Fruit fly (Drosophila melanogaster) whole organism, embryonic: ENCODE data around the gene CG34451.

ENCODE experiments used
- Bdp1 ChIP-seq: fragments of 200-800 bp; sonication (Bioruptor generic); optimal IDR thresholded peaks from 3 replicates; lab custom pipeline; 2016; ENCODE audit warnings: missing biosample characterization, missing genetic modification characterization
- Bgb ChIP-seq: fragments of 200-800 bp; sonication (Bioruptor generic); IDR thresholded peaks from 2 replicates; pipeline ENCODE4 v1.3.6; 2022; ENCODE audit warnings: missing biosample characterization, missing genetic modification characterization; ENCODE audit not compliant: partially characterized antibody
- CG12071 ChIP-seq: fragments of 200-800 bp; sonication (Bioruptor generic); optimal IDR thresholded peaks from 3 replicates; lab custom pipeline; 2018; ENCODE audit warnings: missing biosample characterization, mild to moderate bottlenecking, missing genetic modification characterization
- CG2116 ChIP-seq: fragments of 200-800 bp; sonication (Bioruptor generic); optimal IDR thresholded peaks from 3 replicates; lab custom pipeline; 2018; ENCODE audit warnings: missing biosample characterization, mild to moderate bottlenecking, missing genetic modification characterization
- CG2202 ChIP-seq: fragments of 200-800 bp; sonication (Bioruptor generic); optimal IDR thresholded peaks from 2 replicates; lab custom pipeline; 2018; ENCODE audit warnings: missing biosample characterization, mild to moderate bottlenecking, missing genetic modification characterization
- CG31388 ChIP-seq: fragments of 200-800 bp; sonication (Bioruptor generic); optimal IDR thresholded peaks from 2 replicates; lab custom pipeline; 2016; ENCODE audit warnings: missing biosample characterization, missing genetic modification characterization
- CG3281 ChIP-seq: fragments of 200-800 bp; sonication (Bioruptor generic); optimal IDR thresholded peaks from 3 replicates; lab custom pipeline; 2017; ENCODE audit warnings: missing biosample characterization, mild to moderate bottlenecking, missing genetic modification characterization
- CG3407 ChIP-seq: fragments of 200-800 bp; sonication (Bioruptor generic); optimal IDR thresholded peaks from 2 replicates; lab custom pipeline; 2018; ENCODE audit warnings: missing biosample characterization, mild to moderate bottlenecking, missing genetic modification characterization
- CG3838 ChIP-seq: fragments of 200-800 bp; sonication (Bioruptor generic); optimal IDR thresholded peaks from 3 replicates; lab custom pipeline; 2016; ENCODE audit warnings: missing biosample characterization, missing genetic modification characterization
- CG6683 ChIP-seq: fragments of 200-800 bp; sonication (Bioruptor generic); optimal IDR thresholded peaks from 2 replicates; lab custom pipeline; 2017; ENCODE audit warnings: missing biosample characterization, mild to moderate bottlenecking, missing genetic modification characterization, missing genetic modification reagents
- CG7556 ChIP-seq: fragments of 200-800 bp; sonication (Bioruptor generic); optimal IDR thresholded peaks from 2 replicates; lab custom pipeline; 2017; ENCODE audit warnings: missing biosample characterization, mild to moderate bottlenecking, missing genetic modification characterization
- D ChIP-seq, 2 experiments: fragments of 200-800 bp in 1 of 2; fragments of >200 bp in 1 of 2; sonication (Bioruptor generic) in 1 of 2; optimal IDR thresholded peaks; 2 replicates in 1 of 2; 3 replicates in 1 of 2; lab custom pipeline; 2017; ENCODE audit warnings: mild to moderate bottlenecking in 1 of 2, missing biosample characterization in 1 of 2, missing genetic modification characterization in 1 of 2, missing genetic modification reagents in 1 of 2
- D19B ChIP-seq: fragments of 200-800 bp; sonication (Bioruptor generic); optimal IDR thresholded peaks from 2 replicates; lab custom pipeline; 2017; ENCODE audit warnings: missing biosample characterization, mild to moderate bottlenecking, missing genetic modification characterization
- Ets65A ChIP-seq: fragments of 200-800 bp; sonication (Bioruptor generic); peaks from one replicate; lab custom pipeline; 2016; ENCODE audit warnings: missing biosample characterization, missing genetic modification characterization
- Optix ChIP-seq: fragments of 200-800 bp; sonication (Bioruptor generic); IDR thresholded peaks from 3 replicates; pipeline ENCODE4 v1.3.6; 2022; ENCODE audit warnings: missing biosample characterization, missing genetic modification characterization
- Ravus ChIP-seq: fragments of 200-800 bp; sonication (Bioruptor generic); IDR thresholded peaks from 2 replicates; pipeline ENCODE4 v1.3.6; 2022; ENCODE audit warnings: missing biosample characterization, missing genetic modification characterization
- Scr ChIP-seq: fragments of 200-800 bp; sonication (Bioruptor generic); IDR thresholded peaks from 2 replicates; pipeline ENCODE4 v1.3.6; 2022; ENCODE audit warnings: missing biosample characterization, missing genetic modification characterization; ENCODE audit not compliant: partially characterized antibody
- Usf ChIP-seq: fragments of 200-800 bp; sonication (Bioruptor generic); optimal IDR thresholded peaks from 2 replicates; lab custom pipeline; 2017; ENCODE audit warnings: missing genotype, missing biosample characterization, missing genetic modification characterization
- btn ChIP-seq: fragments of 200-800 bp; sonication (Bioruptor generic); optimal IDR thresholded peaks from 2 replicates; lab custom pipeline; 2016; ENCODE audit warnings: missing biosample characterization, missing genetic modification characterization
- dpn ChIP-seq, 2 experiments: fragments of 200-800 bp; sonication (Bioruptor generic); optimal IDR thresholded peaks; 3 replicates each; lab custom pipeline; 2016; ENCODE audit warnings: missing biosample characterization in 2 of 2, missing genetic modification characterization in 2 of 2
- emc ChIP-seq: fragments of 200-800 bp; sonication (Bioruptor generic); optimal IDR thresholded peaks from 2 replicates; lab custom pipeline; 2016; ENCODE audit warnings: missing biosample characterization, missing genetic modification characterization
- gfzf ChIP-seq: fragments of 200-800 bp; sonication (Bioruptor generic); optimal IDR thresholded peaks from 2 replicates; lab custom pipeline; 2016; ENCODE audit warnings: missing biosample characterization, mild to moderate bottlenecking, missing genetic modification characterization, moderate library complexity
- mam ChIP-seq: fragments of 200-800 bp; sonication (Bioruptor generic); optimal IDR thresholded peaks from 3 replicates; lab custom pipeline; 2016; ENCODE audit warnings: missing biosample characterization, missing genetic modification characterization
- nmo ChIP-seq: fragments of 200-800 bp; sonication (Bioruptor generic); optimal IDR thresholded peaks from 2 replicates; lab custom pipeline; 2018; ENCODE audit warnings: missing biosample characterization, mild to moderate bottlenecking, missing genetic modification characterization, moderate library complexity
- p53 ChIP-seq: fragments of 200-800 bp; sonication (Bioruptor generic); optimal IDR thresholded peaks from 2 replicates; lab custom pipeline; 2016; ENCODE audit warnings: missing biosample characterization, missing genetic modification characterization
- pho ChIP-seq: fragments of 200-800 bp; sonication (Bioruptor generic); optimal IDR thresholded peaks from 2 replicates; lab custom pipeline; 2016; ENCODE audit warnings: missing biosample characterization, missing genetic modification characterization
- phol ChIP-seq: fragments of 200-800 bp; sonication (Bioruptor generic); optimal IDR thresholded peaks from 3 replicates; lab custom pipeline; 2018; ENCODE audit warnings: missing biosample characterization, mild to moderate bottlenecking, missing genetic modification characterization, moderate library complexity
- repo ChIP-seq: fragments of 200-800 bp; sonication (Bioruptor generic); optimal IDR thresholded peaks from 2 replicates; lab custom pipeline; 2016; ENCODE audit warnings: missing biosample characterization, missing genetic modification characterization
- sug ChIP-seq: fragments of 200-800 bp; optimal IDR thresholded peaks from 2 replicates; lab custom pipeline; 2019; ENCODE audit warnings: missing biosample characterization, mild to moderate bottlenecking, missing genetic modification characterization, moderate library complexity
- zen ChIP-seq: fragments of 200-800 bp; sonication (Bioruptor generic); optimal IDR thresholded peaks from 3 replicates; lab custom pipeline; 2018; ENCODE audit warnings: missing biosample characterization, mild to moderate bottlenecking, missing genetic modification characterization, moderate library complexity
- zen2 ChIP-seq: fragments of 200-800 bp; sonication (Bioruptor generic); IDR thresholded peaks from 3 replicates; pipeline ENCODE4 v1.3.6; 2022; ENCODE audit warnings: missing biosample characterization, missing genetic modification characterization; ENCODE audit not compliant: partially characterized antibody
- zfh2 ChIP-seq: fragments of 200-800 bp; sonication (Bioruptor generic); optimal IDR thresholded peaks from 2 replicates; lab custom pipeline; 2016; ENCODE audit warnings: missing biosample characterization, missing genetic modification characterization

CG34451 gene

dm6 chr3L:15655910-15656309, 36.0 kb downstream of the CG34451 start, which contains the start of gene Eig71Ee:
TSS of gene Eig71Ee (minus strand) at chr3L:15656010.
- TF ChIP-seq CG6683 (no peak), Ets65A (GFP tag; lab: Kevin White, UChicago) (peak; percentile 24), zfh2 (no peak), Bgb (GFP tag; lab: Robert Waterston, UW) (no peak), Optix (no peak), pho (GFP tag; lab: Kevin White, UChicago) (no peak), CG7556 (GFP tag; lab: Kevin White, UChicago) (no peak)
- TF ChIP-seq, all 482 proteins: peak for 1

- no peak for TF ChIP-seq Usf (GFP tag; lab: Kevin White, UChicago)
These were observed 39.7 kb downstream of the CG34451 start, which contains the start of the genes Eig71Ec and Eig71Ed for dm6 chr3L:15652154-15652553. TSS of gene Eig71Ec (minus strand) at chr3L:15652254. TSS of gene Eig71Ed (plus strand) at chr3L:15652537.

dm6 chr3L:15650552-15650951, 41.3 kb downstream of the CG34451 start, which contains the start of gene CG43084:
TSS of gene CG43084 (plus strand) at chr3L:15650852.
- TF ChIP-seq mam (no peak), zen2 (GFP tag; lab: Robert Waterston, UW) (no peak), sug (tag; lab: Kevin White, UChicago) (no peak), CG3407 (GFP tag; lab: Kevin White, UChicago) (no peak), Scr (GFP tag; lab: Robert Waterston, UW) (no peak), repo (GFP tag; lab: Kevin White, UChicago) (no peak), Ravus (GFP tag; lab: Robert Waterston, UW) (no peak), emc (GFP tag; lab: Kevin White, UChicago) (no peak), CG3281 (GFP tag; lab: Kevin White, UChicago) (no peak), zen (no peak)

- TF ChIP-seq mam = no peak
- TF ChIP-seq CG3838 (GFP tag; lab: Kevin White, UChicago) = no peak
- TF ChIP-seq phol = no peak
- TF ChIP-seq nmo (GFP tag; lab: Kevin White, UChicago) = no peak
- TF ChIP-seq D (optimal IDR thresholded peaks at IDR 0.05; lab: Kevin White, UChicago) = no peak
- no peak for TF ChIP-seq D (GFP tag; optimal IDR thresholded peaks at IDR 0.05; lab: Kevin White, UChicago)
- no peak for TF ChIP-seq Bdp1 (GFP tag; lab: Kevin White, UChicago)
- TF ChIP-seq p53 (GFP tag; lab: Kevin White, UChicago) = no peak
- TF ChIP-seq CG2202 (tag; lab: Kevin White, UChicago) = no peak
- no peak for TF ChIP-seq D19B (GFP tag; lab: Kevin White, UChicago)
- TF ChIP-seq CG12071 (GFP tag; lab: Kevin White, UChicago) = no peak
- no peak for TF ChIP-seq btn (GFP tag; lab: Kevin White, UChicago)
- no peak for TF ChIP-seq gfzf (GFP tag; lab: Kevin White, UChicago)
- TF ChIP-seq CG2116 (GFP tag; lab: Kevin White, UChicago) = no peak
- TF ChIP-seq CG31388 (GFP tag; lab: Kevin White, UChicago) = no peak
- no peak for TF ChIP-seq dpn (GFP tag; optimal IDR thresholded peaks at IDR 0.05; lab: Kevin White, UChicago)
These were observed 42.3 kb downstream of the CG34451 start, which contains the start of the genes Eig71Ea and Eig71Eb for dm6 chr3L:15649561-15649960. TSS of gene Eig71Ea (minus strand) at chr3L:15649661. TSS of gene Eig71Eb (plus strand) at chr3L:15649936.
